Worm (Caenorhabditis elegans) whole organism, early embryonic: ENCODE data around the gene vab-9.

Experiments used
- B0310.2 ChIP-seq: sonication (generic microtip); optimal IDR thresholded peaks from 2 replicates; lab custom pipeline; 2016; ENCODE audit warnings: mild to moderate bottlenecking, missing genetic modification characterization, missing compliant biosample characterization
- ama-1 ChIP-seq: fragments of 150-350 bp; optimal IDR thresholded peaks from 2 replicates; lab custom pipeline; 2014
- ceh-36 ChIP-seq: sonication (generic microtip); optimal IDR thresholded peaks from 2 replicates; lab custom pipeline; 2016; ENCODE audit warnings: missing genetic modification characterization, inconsistent platforms, missing compliant biosample characterization
- ets-7 ChIP-seq: sonication (generic microtip); optimal IDR thresholded peaks from 2 replicates; lab custom pipeline; 2016; ENCODE audit warnings: missing genotype, missing genetic modification characterization, missing compliant biosample characterization
- flt-1 ChIP-seq: fragments of 200-800 bp; sonication (Bioruptor generic); IDR thresholded peaks from 2 replicates; pipeline ENCODE4 v1.3.6; 2022; ENCODE audit warnings: missing genetic modification characterization, missing compliant biosample characterization
- hmg-4 ChIP-seq: fragments of 200-800 bp; sonication (Bioruptor generic); optimal IDR thresholded peaks from 2 replicates; lab custom pipeline; 2018; ENCODE audit warnings: mild to moderate bottlenecking, missing genetic modification characterization, missing compliant biosample characterization
- hnd-1 ChIP-seq: sonication (generic microtip); optimal IDR thresholded peaks from 2 replicates; lab custom pipeline; 2016; ENCODE audit warnings: missing genetic modification characterization, missing compliant biosample characterization
- scrt-1 ChIP-seq: fragments of 200-800 bp; sonication (Bioruptor generic); IDR thresholded peaks from 2 replicates; pipeline ENCODE4 v1.3.6; 2022; ENCODE audit warnings: missing genetic modification characterization, missing compliant biosample characterization
- sea-1 ChIP-seq: fragments of 200-800 bp; sonication (Bioruptor generic); conservative IDR thresholded peaks from 2 replicates; pipeline ENCODE4 v1.3.6; 2022; ENCODE audit warnings: missing genetic modification characterization, missing compliant biosample characterization

- TF ChIP-seq flt-1 (no peak), ceh-36 (tag; lab: Kevin White, UChicago) (no peak), ets-7 (tag; lab: Kevin White, UChicago) (no peak), hnd-1 (no peak), ama-1 (lab: Kevin White, UChicago) (no peak), scrt-1 (GFP tag; lab: Robert Waterston, UW) (no peak), sea-1 (GFP tag; lab: Robert Waterston, UW) (no peak), hmg-4 (GFP tag; lab: Kevin White, UChicago) (no peak), B0310.2 (tag; lab: Kevin White, UChicago) (no peak)
Measured at ce11 chrII:8679799-8680198, 42.3 kb upstream of the vab-9 start.
